Worm (Caenorhabditis elegans) whole organism, L4/young adult: ENCODE results near the gene Y71H2B.2.

Experiments
- dao-5 ChIP-seq: sonication (generic microtip); optimal IDR thresholded peaks from 2 replicates; lab custom pipeline; 2016; ENCODE audit warnings: missing genotype, missing genetic modification characterization, moderate library complexity, missing compliant biosample characterization
- him-1 ChIP-seq: sonication (generic microtip); optimal IDR thresholded peaks from 2 replicates; lab custom pipeline; 2016; ENCODE audit warnings: missing genotype, missing genetic modification reagents, missing genetic modification characterization, missing compliant biosample characterization

- TF ChIP-seq him-1 = no peak
- no peak for TF ChIP-seq dao-5 (tag; lab: Kevin White, UChicago)
These were observed 24.4 kb downstream of the Y71H2B.2 start for ce11 chrIII:2647194-2647925.
